Fruit fly (Drosophila melanogaster): ENCODE measurements around the gene CG7900.

CG7900 gene

dm6 chr3R:8110198-8110642 is 16.3 kb downstream of the CG7900 start (continued):
- TF ChIP-seq H15 (GFP tag; IDR thresholded peaks at IDR 0.05) (peak; percentile 60; the same call in 1 of the 3 replicates), dati (GFP tag; IDR thresholded peaks at IDR 0.05) (peak; percentile 57; the same call in 1 of the 2 replicates), CrebB (tag; optimal IDR thresholded peaks at IDR 0.05) (no peak), CG3281 (GFP tag; optimal IDR thresholded peaks at IDR 0.05) (peak; percentile 41), caup (GFP tag; optimal IDR thresholded peaks at IDR 0.05; ENCODE audit: severe bottlenecking) (peak; percentile 59), CG42726 (GFP tag; IDR thresholded peaks at IDR 0.05; ENCODE audit: partially characterized antibody) (no peak), HmgZ (tag; optimal IDR thresholded peaks at IDR 0.05) (peak; percentile 58), CG7839 (tag; optimal IDR thresholded peaks at IDR 0.05) (peak; percentile 70), insv (GFP tag; optimal IDR thresholded peaks at IDR 0.05) (no peak), dmrt11E (tag; optimal IDR thresholded peaks at IDR 0.05) (peak; percentile 49), CG10565 (GFP tag; optimal IDR thresholded peaks at IDR 0.05) (no peak), E2f1 (GFP tag; IDR thresholded peaks at IDR 0.05) (peak; percentile 35; the same call in 1 of the 2 replicates), grau (tag; optimal IDR thresholded peaks at IDR 0.05) (peak; percentile 65), tin (GFP tag; optimal IDR thresholded peaks at IDR 0.05) (peak; percentile 72), CG8290 (GFP tag; optimal IDR thresholded peaks at IDR 0.05) (peak; percentile 2), CG8290 (tag; optimal IDR thresholded peaks at IDR 0.05) (peak in 1 of 2 experiments; percentile 56), bcd (GFP tag; optimal IDR thresholded peaks at IDR 0.05) (peak; percentile 60), Drgx (GFP tag; IDR thresholded peaks at IDR 0.05) (peak; percentile 78), lola (GFP tag; optimal IDR thresholded peaks at IDR 0.05) (peak in 1 of 3 experiments; percentile 50), ATbp (GFP tag; optimal IDR thresholded peaks at IDR 0.05) (peak; percentile 58), Deaf1 (tag; optimal IDR thresholded peaks at IDR 0.05) (peak; percentile 12), Chrac-16 (GFP tag; optimal IDR thresholded peaks at IDR 0.05) (peak; percentile 62), CG10959 (GFP tag; IDR thresholded peaks at IDR 0.05) (0 out of 2 replicates have a peak, but pooled peaks have one; percentile 20), CG2678 (tag; optimal IDR thresholded peaks at IDR 0.05) (peak; percentile 81), CG10979 (tag; optimal IDR thresholded peaks at IDR 0.05) (peak; percentile 75), cato (GFP tag; optimal IDR thresholded peaks at IDR 0.05; ENCODE audit: borderline replicate concordance) (peak; percentile 1), CG14965 (GFP tag; optimal IDR thresholded peaks at IDR 0.05; ENCODE audit: borderline replicate concordance) (no peak), zen2 (GFP tag; IDR thresholded peaks at IDR 0.05; ENCODE audit: partially characterized antibody) (no peak), disco-r (GFP tag; optimal IDR thresholded peaks at IDR 0.05) (peak; percentile 31), gcm2 (GFP tag; optimal IDR thresholded peaks at IDR 0.05) (no peak), ewg (GFP tag; optimal IDR thresholded peaks at IDR 0.05) (peak; percentile 37), Sry-δ (GFP tag; optimal IDR thresholded peaks at IDR 0.05) (peak; percentile 22), CG10147 (GFP tag; optimal IDR thresholded peaks at IDR 0.05) (peak; percentile 47), HLH3B (GFP tag; IDR thresholded peaks at IDR 0.05) (peak; percentile 63), Stat92E (GFP tag; optimal IDR thresholded peaks at IDR 0.05) (no peak), toy (GFP tag; IDR thresholded peaks at IDR 0.05) (0 out of 2 replicates have a peak, but pooled peaks have one; percentile 29), CG17568 (GFP tag; optimal IDR thresholded peaks at IDR 0.05) (peak; percentile 14), btn (GFP tag; optimal IDR thresholded peaks at IDR 0.05) (peak; percentile 41), CG6765 (GFP tag; optimal IDR thresholded peaks at IDR 0.05) (peak; percentile 35), CG34422 (GFP tag; IDR thresholded peaks at IDR 0.05) (peak; percentile 63; the same call in 2 of the 3 replicates), CG9609 (GFP tag; optimal IDR thresholded peaks at IDR 0.05) (peak; percentile 67), CG14860 (GFP tag; IDR thresholded peaks at IDR 0.05; ENCODE audit: partially characterized antibody) (no peak), CG13123 (GFP tag; optimal IDR thresholded peaks at IDR 0.05) (peak; percentile 33), Asciz (GFP tag; optimal IDR thresholded peaks at IDR 0.05) (peak; percentile 58), CTCF (GFP tag; optimal IDR thresholded peaks at IDR 0.05) (no peak), slbo (GFP tag; IDR thresholded peaks at IDR 0.05) (peak; percentile 67), Ets65A (GFP tag) (peak; percentile 93), inv (GFP tag; IDR thresholded peaks at IDR 0.05; ENCODE audit: partially characterized antibody) (no peak), CG11247 (GFP tag; IDR thresholded peaks at IDR 0.05) (peak; percentile 49; the same call in 1 of the 2 replicates), kay (GFP tag; optimal IDR thresholded peaks at IDR 0.05) (peak; percentile 82)

All from whole organism, embryonic.